Worm (Caenorhabditis elegans): Measurements from ENCODE around the gene oac-21.

Gene oac-21

DNA sequence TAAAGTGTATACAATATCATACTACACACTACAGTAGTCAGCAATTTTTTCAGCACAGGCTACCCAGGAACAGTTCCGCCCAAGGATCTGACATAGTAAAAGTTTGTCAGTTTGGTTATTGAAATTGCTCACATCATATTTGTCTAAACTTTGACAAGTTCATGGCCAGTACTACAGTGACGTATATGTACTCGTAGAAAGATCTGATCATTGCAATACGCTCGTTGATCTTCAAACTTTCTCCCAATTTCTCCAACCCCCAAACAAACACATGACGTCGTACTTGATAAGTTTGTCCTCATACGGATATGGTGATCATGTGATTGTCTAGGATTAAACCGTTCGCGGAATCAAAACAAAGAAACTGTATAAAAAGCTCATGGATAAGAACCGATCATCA lies 5.7 kb downstream of the oac-21 start, which contains the start of gene dct-8:
dct-8 (plus strand) TSS at position 301 of the 400 bp plus-strand sequence.
- TF ChIP-seq fos-1 (tag; optimal IDR thresholded peaks at IDR 0.05) (no peak), blmp-1 (tag; optimal IDR thresholded peaks at IDR 0.05) (peak; percentile 40)

DNA sequence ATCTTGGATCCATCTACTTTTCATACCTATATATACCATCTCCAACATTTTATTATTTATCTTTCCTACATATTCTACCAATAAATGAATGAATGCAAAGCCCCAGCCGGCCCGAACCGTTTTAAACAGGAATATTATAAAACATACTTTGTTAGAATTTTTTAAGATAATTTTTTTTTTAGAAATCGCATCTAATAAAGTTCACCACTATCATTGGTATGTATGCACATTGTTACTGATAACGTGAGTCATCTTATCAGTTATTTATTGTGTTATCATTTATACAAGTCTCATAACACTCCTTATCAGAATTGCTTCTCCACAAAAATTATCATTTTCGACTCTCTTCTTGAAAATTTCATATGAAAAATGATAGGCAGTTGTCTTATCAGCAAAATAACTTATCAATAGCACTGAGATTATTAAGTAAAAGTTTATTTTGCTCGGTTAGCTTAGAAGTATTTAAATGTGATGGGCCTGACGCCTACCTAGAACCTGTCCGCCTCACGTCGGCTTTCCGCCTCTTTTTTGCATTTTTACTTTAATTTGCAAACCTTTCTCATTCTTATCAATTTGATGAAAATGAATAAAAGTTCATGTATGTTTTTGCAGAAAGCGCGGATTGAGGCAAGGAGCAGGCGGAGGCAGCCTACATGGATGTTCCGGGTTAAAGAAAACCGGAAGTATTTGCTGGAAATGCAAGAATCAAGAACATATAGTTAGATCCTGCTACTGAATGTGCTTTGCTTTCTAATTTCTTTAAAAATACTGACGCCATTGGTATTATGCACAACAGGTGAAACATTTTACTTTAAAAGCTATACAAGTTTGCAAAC lies 10.9 kb downstream of the oac-21 start, which contains the start of gene srz-62:
srz-62 (plus strand) TSS at position 786 of the 836 bp plus-strand sequence.
- TF ChIP-seq egl-27 (tag; optimal IDR thresholded peaks at IDR 0.05): peak in 1 of 2 experiments; percentile 23
- TF ChIP-seq sptf-1 (tag; optimal IDR thresholded peaks at IDR 0.05): no peak
- peak in 1 of 2 experiments; percentile 61 for TF ChIP-seq lsy-2 (tag; optimal IDR thresholded peaks at IDR 0.05)
- TF ChIP-seq lin-35 (GFP tag; optimal IDR thresholded peaks at IDR 0.05): peak in 1 of 2 experiments; percentile 56
- peak; percentile 43 for TF ChIP-seq egl-13 (tag; optimal IDR thresholded peaks at IDR 0.05)
- TF ChIP-seq lin-13 (GFP tag; optimal IDR thresholded peaks at IDR 0.05): no peak
- TF ChIP-seq pqm-1 (tag; optimal IDR thresholded peaks at IDR 0.05): peak; percentile 100
- TF ChIP-seq jun-1 (tag; optimal IDR thresholded peaks at IDR 0.05): peak; percentile 97
- TF ChIP-seq dpl-1 (GFP tag; optimal IDR thresholded peaks at IDR 0.05): no peak
- no peak for TF ChIP-seq pag-3 (tag; optimal IDR thresholded peaks at IDR 0.05; ENCODE audit: borderline replicate concordance, insufficient read depth)
- TF ChIP-seq tlp-1 (tag; optimal IDR thresholded peaks at IDR 0.05): peak; percentile 92
- peak; percentile 40 for TF ChIP-seq nhr-90 (tag; optimal IDR thresholded peaks at IDR 0.05; ENCODE audit: poor library complexity)
- TF ChIP-seq pax-3 (tag; optimal IDR thresholded peaks at IDR 0.05): peak; percentile 68
- peak; percentile 5 for TF ChIP-seq hpl-2 (GFP tag; optimal IDR thresholded peaks at IDR 0.05)
- no peak for TF ChIP-seq efl-1 (optimal IDR thresholded peaks at IDR 0.05)
- peak in 1 of 2 experiments; percentile 78 for TF ChIP-seq efl-1 (GFP tag; optimal IDR thresholded peaks at IDR 0.05 in 1 of 2)
- TF ChIP-seq elt-2 (tag; optimal IDR thresholded peaks at IDR 0.05): peak; percentile 100
- no peak for TF ChIP-seq ets-5 (GFP tag; IDR thresholded peaks at IDR 0.05)
- peak; percentile 32 for TF ChIP-seq nhr-20 (tag; optimal IDR thresholded peaks at IDR 0.05)

DNA sequence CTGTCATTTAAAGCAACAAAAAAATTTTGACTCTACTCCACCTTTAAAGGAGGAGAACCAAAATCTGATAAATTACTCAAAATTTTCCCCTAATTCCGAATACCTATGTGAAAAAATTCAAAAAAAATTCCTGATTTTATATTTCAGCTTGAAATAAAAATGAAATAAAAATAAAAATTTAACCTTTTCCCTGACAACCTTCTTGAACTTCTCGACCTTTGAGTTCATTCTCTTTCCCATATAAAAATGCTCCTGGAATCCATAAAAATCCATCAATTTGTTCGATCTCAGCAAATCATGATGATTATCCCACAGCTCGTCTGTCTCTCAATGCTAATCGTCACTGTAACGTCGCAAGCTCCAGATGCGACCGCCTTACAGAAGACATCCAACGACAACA lies 13.9 kb downstream of the oac-21 start, which contains the start of gene F56D6.6:
F56D6.6 (plus strand) TSS at position 301 of the 400 bp plus-strand sequence.
- no peak for TF ChIP-seq ztf-4 (tag; optimal IDR thresholded peaks at IDR 0.05)

DNA sequence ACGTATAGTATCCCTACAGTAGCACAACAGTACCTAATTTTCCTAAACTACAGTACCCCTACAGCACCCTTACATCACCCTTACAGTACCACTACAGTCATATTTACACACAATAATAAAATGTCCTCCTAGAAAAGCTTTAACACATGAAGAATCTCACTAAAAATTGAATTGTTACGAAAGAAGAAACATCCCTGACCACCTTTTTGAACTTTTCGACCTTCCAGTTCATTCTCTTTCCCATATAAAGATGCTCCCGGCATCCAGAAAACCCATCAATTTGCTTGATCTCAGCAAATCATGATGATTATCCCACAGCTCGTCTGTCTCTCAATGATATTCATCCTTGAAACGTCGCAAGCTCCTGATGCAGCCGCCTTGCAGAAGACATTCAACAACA lies 15.6 kb downstream of the oac-21 start, which contains the start of gene F56D6.21:
F56D6.21 (plus strand) TSS at position 301 of the 400 bp plus-strand sequence.
- TF ChIP-seq alr-1 (tag; optimal IDR thresholded peaks at IDR 0.05; ENCODE audit: borderline replicate concordance) (no peak), ztf-11 (tag; optimal IDR thresholded peaks at IDR 0.05) (no peak), Y116A8C.19 (tag; optimal IDR thresholded peaks at IDR 0.05; ENCODE audit: borderline replicate concordance) (no peak), ceh-63 (GFP tag; optimal IDR thresholded peaks at IDR 0.05) (no peak), nhr-11 (tag; optimal IDR thresholded peaks at IDR 0.05) (no peak), nhr-77 (tag; optimal IDR thresholded peaks at IDR 0.05) (no peak), efl-3 (GFP tag; optimal IDR thresholded peaks at IDR 0.05) (no peak), ceh-90 (tag; optimal IDR thresholded peaks at IDR 0.05) (no peak), blmp-1 (tag; optimal IDR thresholded peaks at IDR 0.05) (no peak), elt-3 (tag; optimal IDR thresholded peaks at IDR 0.05) (no peak), hlh-4 (tag; optimal IDR thresholded peaks at IDR 0.05) (no peak), C04F5.9 (tag; optimal IDR thresholded peaks at IDR 0.05) (no peak), ets-5 (GFP tag; IDR thresholded peaks at IDR 0.05) (no peak)

Data from whole organism, L1 larva.